Worm (Caenorhabditis elegans): ENCODE data around the gene C50F4.9.

Gene C50F4.9

ce11 chrV:9504474-9504960, 19.5 kb downstream of the C50F4.9 start, which contains the start of gene haao-1:
haao-1 (plus strand) TSS chrV:9504910.
- TF ChIP-seq dao-5 (tag; optimal IDR thresholded peaks at IDR 0.05) = no peak
- no peak for TF ChIP-seq W03F9.2 (tag; optimal IDR thresholded peaks at IDR 0.05)

- TF ChIP-seq dao-5 (tag; optimal IDR thresholded peaks at IDR 0.05) (peak; percentile 55), him-1 (tag; optimal IDR thresholded peaks at IDR 0.05) (peak; percentile 47), W03F9.2 (tag; optimal IDR thresholded peaks at IDR 0.05) (peak; percentile 14)
Observed at ce11 chrV:9503152-9503817, 20.7 kb downstream of the C50F4.9 start.

ce11 chrV:9500826-9501451, 23.1 kb downstream of the C50F4.9 start, which contains the start of gene swt-5:
swt-5 (plus strand) TSS chrV:9501401.
- TF ChIP-seq dao-5 (tag; optimal IDR thresholded peaks at IDR 0.05) (no peak), W03F9.2 (tag; optimal IDR thresholded peaks at IDR 0.05) (no peak), him-1 (tag; optimal IDR thresholded peaks at IDR 0.05) (no peak)

- no peak for TF ChIP-seq him-1 (tag; optimal IDR thresholded peaks at IDR 0.05)
- no peak for TF ChIP-seq dao-5 (tag; optimal IDR thresholded peaks at IDR 0.05)
- no peak for TF ChIP-seq W03F9.2 (tag; optimal IDR thresholded peaks at IDR 0.05)
Observed at ce11 chrV:9499295-9499694, 24.7 kb downstream of the C50F4.9 start.

- no peak for TF ChIP-seq W03F9.2 (tag; optimal IDR thresholded peaks at IDR 0.05)
- no peak for TF ChIP-seq him-1 (tag; optimal IDR thresholded peaks at IDR 0.05)
- no peak for TF ChIP-seq dao-5 (tag; optimal IDR thresholded peaks at IDR 0.05)
Observed at ce11 chrV:9496742-9497141, 27.3 kb downstream of the C50F4.9 start, which contains the start of gene gsnl-1. gsnl-1 (plus strand) TSS chrV:9497042.

- no peak for TF ChIP-seq dao-5 (tag; optimal IDR thresholded peaks at IDR 0.05)
- no peak for TF ChIP-seq W03F9.2 (tag; optimal IDR thresholded peaks at IDR 0.05)
- TF ChIP-seq him-1 (tag; optimal IDR thresholded peaks at IDR 0.05) = no peak
Observed at ce11 chrV:9492460-9492859, 31.5 kb downstream of the C50F4.9 start.

ce11 chrV:9491440-9492160, 32.4 kb downstream of the C50F4.9 start, which contains the start of gene K06A4.7:
K06A4.7 (minus strand) TSS chrV:9491490.
- no peak for TF ChIP-seq dao-5 (tag; optimal IDR thresholded peaks at IDR 0.05)
- TF ChIP-seq W03F9.2 (tag; optimal IDR thresholded peaks at IDR 0.05) = no peak
- TF ChIP-seq him-1 (tag; optimal IDR thresholded peaks at IDR 0.05) = no peak

- TF ChIP-seq dao-5 (tag; optimal IDR thresholded peaks at IDR 0.05) (no peak), W03F9.2 (tag; optimal IDR thresholded peaks at IDR 0.05) (no peak), him-1 (tag; optimal IDR thresholded peaks at IDR 0.05) (no peak)
Observed at ce11 chrV:9489411-9489810, 34.6 kb downstream of the C50F4.9 start, which contains the start of gene K06A4.10. K06A4.10 (minus strand) TSS chrV:9489800.

ce11 chrV:9485508-9485907, 38.5 kb downstream of the C50F4.9 start:
- TF ChIP-seq W03F9.2 (tag; optimal IDR thresholded peaks at IDR 0.05) (no peak), dao-5 (tag; optimal IDR thresholded peaks at IDR 0.05) (no peak), him-1 (tag; optimal IDR thresholded peaks at IDR 0.05) (no peak)

ce11 chrV:9483738-9484256, 40.2 kb downstream of the C50F4.9 start, which contains the start of gene K06A4.2:
K06A4.2 (plus strand) TSS chrV:9484206.
- TF ChIP-seq W03F9.2 (tag; optimal IDR thresholded peaks at IDR 0.05) (no peak), dao-5 (tag; optimal IDR thresholded peaks at IDR 0.05) (no peak), him-1 (tag; optimal IDR thresholded peaks at IDR 0.05) (no peak)

- TF ChIP-seq dao-5 (tag; optimal IDR thresholded peaks at IDR 0.05) = no peak
- no peak for TF ChIP-seq him-1 (tag; optimal IDR thresholded peaks at IDR 0.05)
- no peak for TF ChIP-seq W03F9.2 (tag; optimal IDR thresholded peaks at IDR 0.05)
Observed at ce11 chrV:9480566-9480965, 43.4 kb downstream of the C50F4.9 start, which contains the start of gene K06A4.6. K06A4.6 (minus strand) TSS chrV:9480666.

ce11 chrV:9477863-9478262, 46.1 kb downstream of the C50F4.9 start, which contains the start of gene nas-3:
nas-3 (plus strand) TSS chrV:9478163.
- TF ChIP-seq dao-5 (tag; optimal IDR thresholded peaks at IDR 0.05) = no peak
- no peak for TF ChIP-seq W03F9.2 (tag; optimal IDR thresholded peaks at IDR 0.05)
- no peak for TF ChIP-seq him-1 (tag; optimal IDR thresholded peaks at IDR 0.05)

- TF ChIP-seq W03F9.2 (tag; optimal IDR thresholded peaks at IDR 0.05) (no peak), dao-5 (tag; optimal IDR thresholded peaks at IDR 0.05) (no peak), him-1 (tag; optimal IDR thresholded peaks at IDR 0.05) (no peak)
Observed at ce11 chrV:9473924-9474323, 50.1 kb downstream of the C50F4.9 start.

All from whole organism, L4/young adult.